Comparison of ENCODE assay signal across 1 fruit fly cellular context in the genomic region with DNA sequence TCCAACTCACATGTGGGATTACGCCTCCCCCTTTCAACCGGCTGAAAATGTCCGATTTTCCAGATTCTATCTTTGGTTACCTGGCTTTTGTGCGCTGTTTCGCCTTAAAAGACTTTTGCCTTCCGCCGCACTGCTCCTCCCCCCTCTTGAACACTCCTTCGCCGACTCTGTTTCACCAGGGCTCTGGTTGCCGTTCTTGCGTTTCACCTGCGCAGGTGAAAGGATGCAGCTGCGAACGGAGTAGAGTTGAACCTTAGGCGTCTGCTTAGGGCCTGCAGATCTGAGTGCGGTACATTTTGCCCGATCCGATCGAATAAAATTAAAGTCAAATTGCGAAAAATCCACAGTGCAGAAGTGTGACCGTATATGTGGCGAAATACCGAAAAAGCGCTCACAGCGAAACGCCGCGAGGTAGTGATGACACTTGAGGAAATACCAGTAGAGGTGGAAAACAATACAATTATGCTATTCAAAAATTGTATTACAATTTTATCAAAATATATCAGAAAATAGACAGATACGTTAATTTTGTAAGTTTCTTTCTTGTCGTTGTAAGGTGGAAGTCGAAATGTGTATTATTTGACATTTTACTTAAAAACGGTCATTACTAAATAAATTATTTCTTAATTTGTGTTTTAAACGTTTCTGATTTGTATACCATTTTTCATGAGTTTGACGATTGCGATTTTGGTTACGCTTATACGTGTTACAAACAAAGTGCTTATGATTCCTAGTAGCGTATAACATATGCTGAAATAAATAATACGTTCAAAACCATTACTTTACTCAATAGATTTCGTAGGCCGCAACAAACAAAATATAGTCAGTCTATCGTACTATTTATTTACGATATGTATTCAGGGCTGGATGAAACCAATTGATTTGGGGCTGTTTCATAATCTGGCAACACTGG.
TF ChIP-seq lines count a peak whose summit lies in the region.

Gene CG6664, minus strand, starts transcription at position 518 of the 913 bp plus-strand sequence.
Gene CG7728, plus strand, starts transcription at position 874 of the 913 bp plus-strand sequence.

TF ChIP-seq in whole organism, embryonic, 481 proteins besides CTCF, POLR2A, EP300 and RAD21 (continued from another document and continues in another):
- no peak for TF ChIP-seq Vsx1 (GFP tag; optimal IDR thresholded peaks at IDR 0.05; lab: Kevin White, UChicago)
- TF ChIP-seq aop (GFP tag; IDR thresholded peaks at IDR 0.05; lab: Robert Waterston, UW): no peak
- no peak for TF ChIP-seq ftz-f1 (GFP tag; optimal IDR thresholded peaks at IDR 0.05; lab: Kevin White, UChicago)
- no peak for TF ChIP-seq abd-A (tag; optimal IDR thresholded peaks at IDR 0.05; lab: Kevin White, UChicago)
- no peak for TF ChIP-seq CG14965 (GFP tag; optimal IDR thresholded peaks at IDR 0.05; lab: Kevin White, UChicago; ENCODE audit: borderline replicate concordance)
- TF ChIP-seq Med (GFP tag; lab: Kevin White, UChicago): peak; percentile 79
- TF ChIP-seq CG9609 (GFP tag; optimal IDR thresholded peaks at IDR 0.05; lab: Kevin White, UChicago): peak; percentile 37
- peak; percentile 14 for TF ChIP-seq CG10979 (tag; optimal IDR thresholded peaks at IDR 0.05; lab: Kevin White, UChicago)
- TF ChIP-seq CG31441 (GFP tag; IDR thresholded peaks at IDR 0.05; lab: Robert Waterston, UW): peak; percentile 52; the same call in 1 of the 2 replicates
- no peak for TF ChIP-seq ase (GFP tag; IDR thresholded peaks at IDR 0.05; lab: Robert Waterston, UW)
- TF ChIP-seq CG12104 (GFP tag; optimal IDR thresholded peaks at IDR 0.05; lab: Kevin White, UChicago): peak; percentile 52
- TF ChIP-seq Six4 (GFP tag; optimal IDR thresholded peaks at IDR 0.05; lab: Kevin White, UChicago): peak; percentile 19
- peak; percentile 60 for TF ChIP-seq Ptx1 (GFP tag; IDR thresholded peaks at IDR 0.05; lab: Robert Waterston, UW)
- no peak for TF ChIP-seq CG11093 (GFP tag; IDR thresholded peaks at IDR 0.05; lab: Robert Waterston, UW)
- TF ChIP-seq sisA (GFP tag; IDR thresholded peaks at IDR 0.05; lab: Robert Waterston, UW): peak; percentile 60
- no peak for TF ChIP-seq CG8478 (optimal IDR thresholded peaks at IDR 0.05; lab: Kevin White, UChicago)
- TF ChIP-seq CG3281 (GFP tag; optimal IDR thresholded peaks at IDR 0.05; lab: Kevin White, UChicago): no peak
- no peak for TF ChIP-seq Nf-YA (GFP tag; IDR thresholded peaks at IDR 0.05; lab: Robert Waterston, UW)
- TF ChIP-seq CG1792 (GFP tag; optimal IDR thresholded peaks at IDR 0.05; lab: Kevin White, UChicago): no peak
- TF ChIP-seq CG30020 (tag; optimal IDR thresholded peaks at IDR 0.05; lab: Kevin White, UChicago): peak; percentile 45
- TF ChIP-seq CG17568 (GFP tag; optimal IDR thresholded peaks at IDR 0.05; lab: Kevin White, UChicago): no peak
- TF ChIP-seq Camta (GFP tag; optimal IDR thresholded peaks at IDR 0.05; lab: Kevin White, UChicago): peak; percentile 13
- peak; percentile 54 for TF ChIP-seq Sry-β (GFP tag; optimal IDR thresholded peaks at IDR 0.05; lab: Kevin White, UChicago)
- TF ChIP-seq danr (GFP tag; IDR thresholded peaks at IDR 0.05; lab: Robert Waterston, UW): no peak
- TF ChIP-seq CG15073 (GFP tag; optimal IDR thresholded peaks at IDR 0.05; lab: Kevin White, UChicago): no peak
- TF ChIP-seq fd64A (GFP tag; optimal IDR thresholded peaks at IDR 0.05; lab: Kevin White, UChicago): no peak
- no peak for TF ChIP-seq CG4854 (GFP tag; optimal IDR thresholded peaks at IDR 0.05; lab: Kevin White, UChicago)
- peak; percentile 16 for TF ChIP-seq CG10654 (GFP tag; optimal IDR thresholded peaks at IDR 0.05; lab: Kevin White, UChicago)
- peak; percentile 51 for TF ChIP-seq CG2712 (tag; optimal IDR thresholded peaks at IDR 0.05; lab: Kevin White, UChicago)
- TF ChIP-seq slou (GFP tag; optimal IDR thresholded peaks at IDR 0.05; lab: Kevin White, UChicago): no peak
- TF ChIP-seq pho (GFP tag; optimal IDR thresholded peaks at IDR 0.05; lab: Kevin White, UChicago): peak; percentile 53
- TF ChIP-seq pnt (GFP tag; optimal IDR thresholded peaks at IDR 0.05; lab: Kevin White, UChicago): peak; percentile 25
- TF ChIP-seq chn (GFP tag; optimal IDR thresholded peaks at IDR 0.05; lab: Kevin White, UChicago): peak; percentile 7
- peak; percentile 38 for TF ChIP-seq NfI (GFP tag; optimal IDR thresholded peaks at IDR 0.05; lab: Kevin White, UChicago)
- peak; percentile 18 for TF ChIP-seq slp2 (GFP tag; optimal IDR thresholded peaks at IDR 0.05; lab: Kevin White, UChicago)
- peak; percentile 35 for TF ChIP-seq CG12155 (GFP tag; optimal IDR thresholded peaks at IDR 0.05; lab: Kevin White, UChicago)
- no peak for TF ChIP-seq CG5245 (GFP tag; optimal IDR thresholded peaks at IDR 0.05; lab: Kevin White, UChicago)
- no peak for TF ChIP-seq Kr (GFP tag; optimal IDR thresholded peaks at IDR 0.05; lab: Kevin White, UChicago)
- no peak for TF ChIP-seq CG3838 (GFP tag; optimal IDR thresholded peaks at IDR 0.05; lab: Kevin White, UChicago)
- TF ChIP-seq CG31388 (GFP tag; optimal IDR thresholded peaks at IDR 0.05; lab: Kevin White, UChicago): no peak
- TF ChIP-seq stwl (tag; optimal IDR thresholded peaks at IDR 0.05; lab: Kevin White, UChicago): peak; percentile 24
- TF ChIP-seq Hmx (GFP tag; optimal IDR thresholded peaks at IDR 0.05; lab: Kevin White, UChicago): no peak
- TF ChIP-seq sd (tag; optimal IDR thresholded peaks at IDR 0.05; lab: Kevin White, UChicago): no peak
- TF ChIP-seq MBD-R2 (GFP tag; IDR thresholded peaks at IDR 0.05; lab: Robert Waterston, UW): peak; percentile 79
- TF ChIP-seq dpn (GFP tag; optimal IDR thresholded peaks at IDR 0.05; lab: Kevin White, UChicago): peak; percentile 46 to 50
- peak; percentile 38 for TF ChIP-seq mirr (GFP tag; optimal IDR thresholded peaks at IDR 0.05; lab: Kevin White, UChicago)
- no peak for TF ChIP-seq ERR (GFP tag; optimal IDR thresholded peaks at IDR 0.05; lab: Kevin White, UChicago)
- peak; percentile 58 for TF ChIP-seq rib (GFP tag; IDR thresholded peaks at IDR 0.05; lab: Robert Waterston, UW)
- peak; percentile 81 for TF ChIP-seq dm (GFP tag; optimal IDR thresholded peaks at IDR 0.05; lab: Kevin White, UChicago)
- TF ChIP-seq Taf1 (GFP tag; IDR thresholded peaks at IDR 0.05; lab: Robert Waterston, UW): no peak; the same call in 1 of the 2 replicates
- TF ChIP-seq fru (optimal IDR thresholded peaks at IDR 0.05; lab: Kevin White, UChicago): no peak
- TF ChIP-seq CG1529 (GFP tag; optimal IDR thresholded peaks at IDR 0.05; lab: Kevin White, UChicago): peak; percentile 47
- peak; percentile 83 for TF ChIP-seq gfzf (GFP tag; optimal IDR thresholded peaks at IDR 0.05; lab: Kevin White, UChicago)
- no peak for TF ChIP-seq Bdp1 (GFP tag; optimal IDR thresholded peaks at IDR 0.05; lab: Kevin White, UChicago)
- no peak for TF ChIP-seq Hr39 (optimal IDR thresholded peaks at IDR 0.05; lab: Kevin White, UChicago)
- TF ChIP-seq CG10209 (GFP tag; optimal IDR thresholded peaks at IDR 0.05; lab: Kevin White, UChicago): no peak
- no peak for TF ChIP-seq NC2α (GFP tag; optimal IDR thresholded peaks at IDR 0.05; lab: Kevin White, UChicago)
- TF ChIP-seq D19A (tag; optimal IDR thresholded peaks at IDR 0.05; lab: Kevin White, UChicago): no peak
- TF ChIP-seq CG15514 (GFP tag; optimal IDR thresholded peaks at IDR 0.05; lab: Kevin White, UChicago): peak; percentile 25
- peak; percentile 44 for TF ChIP-seq Elba2 (GFP tag; optimal IDR thresholded peaks at IDR 0.05; lab: Kevin White, UChicago)
- TF ChIP-seq ato (GFP tag; IDR thresholded peaks at IDR 0.05; lab: Robert Waterston, UW; ENCODE audit: partially characterized antibody): no peak
- TF ChIP-seq CG18262 (tag; optimal IDR thresholded peaks at IDR 0.05; lab: Kevin White, UChicago): no peak
- TF ChIP-seq CG2678 (tag; optimal IDR thresholded peaks at IDR 0.05; lab: Kevin White, UChicago): no peak
- TF ChIP-seq jing (GFP tag; optimal IDR thresholded peaks at IDR 0.05; lab: Kevin White, UChicago): no peak
- TF ChIP-seq CG17912 (GFP tag; optimal IDR thresholded peaks at IDR 0.05; lab: Kevin White, UChicago): peak; percentile 71
- TF ChIP-seq CG4820 (GFP tag; optimal IDR thresholded peaks at IDR 0.05; lab: Kevin White, UChicago): peak; percentile 55
- no peak for TF ChIP-seq NC2β (GFP tag; optimal IDR thresholded peaks at IDR 0.05; lab: Kevin White, UChicago)
- TF ChIP-seq CrebB (tag; optimal IDR thresholded peaks at IDR 0.05; lab: Kevin White, UChicago): no peak
- peak; percentile 47 for TF ChIP-seq CG32532 (GFP tag; IDR thresholded peaks at IDR 0.05; lab: Robert Waterston, UW)
- TF ChIP-seq trem (tag; optimal IDR thresholded peaks at IDR 0.05; lab: Kevin White, UChicago): peak; percentile 15
- no peak for TF ChIP-seq NK7.1 (GFP tag; optimal IDR thresholded peaks at IDR 0.05; lab: Kevin White, UChicago)
- peak; percentile 91 for TF ChIP-seq CG7928 (GFP tag; optimal IDR thresholded peaks at IDR 0.05; lab: Kevin White, UChicago)
- no peak for TF ChIP-seq CG5953 (GFP tag; IDR thresholded peaks at IDR 0.05; lab: Robert Waterston, UW)
- peak; percentile 46 for TF ChIP-seq Max (GFP tag; optimal IDR thresholded peaks at IDR 0.05; lab: Kevin White, UChicago)
- no peak for TF ChIP-seq CG7839 (tag; optimal IDR thresholded peaks at IDR 0.05; lab: Kevin White, UChicago)
- no peak for TF ChIP-seq CG8089 (GFP tag; optimal IDR thresholded peaks at IDR 0.05; lab: Kevin White, UChicago)
- TF ChIP-seq sug (tag; optimal IDR thresholded peaks at IDR 0.05; lab: Kevin White, UChicago): peak; percentile 60
- TF ChIP-seq CG4730 (GFP tag; IDR thresholded peaks at IDR 0.05; lab: Robert Waterston, UW): no peak
- TF ChIP-seq pum (GFP tag; optimal IDR thresholded peaks at IDR 0.05; lab: Kevin White, UChicago): peak; percentile 35
- peak; percentile 31; the same call in 1 of the 2 replicates for TF ChIP-seq HLH3B (GFP tag; IDR thresholded peaks at IDR 0.05; lab: Robert Waterston, UW)
- no peak; the same call in 1 of the 2 replicates for TF ChIP-seq CG2129 (GFP tag; IDR thresholded peaks at IDR 0.05; lab: Robert Waterston, UW; ENCODE audit: partially characterized antibody)
- TF ChIP-seq vnd (GFP tag; IDR thresholded peaks at IDR 0.05; lab: Robert Waterston, UW; ENCODE audit: partially characterized antibody): 0 out of 3 replicates have a peak, but pooled peaks have one; percentile 32
- TF ChIP-seq Deaf1 (tag; optimal IDR thresholded peaks at IDR 0.05; lab: Kevin White, UChicago): no peak
- peak in 1 of 2 experiments; percentile 9 for TF ChIP-seq crp (GFP tag; optimal IDR thresholded peaks at IDR 0.05; lab: Kevin White, UChicago)
- no peak for TF ChIP-seq HmgZ (tag; optimal IDR thresholded peaks at IDR 0.05; lab: Kevin White, UChicago)
- TF ChIP-seq tna (GFP tag; IDR thresholded peaks at IDR 0.05; lab: Robert Waterston, UW; ENCODE audit: partially characterized antibody): peak; percentile 31; the same call in 1 of the 2 replicates
- TF ChIP-seq CG4328 (GFP tag; optimal IDR thresholded peaks at IDR 0.05; lab: Kevin White, UChicago): peak; percentile 56
- no peak for TF ChIP-seq CHES-1-like (GFP tag; optimal IDR thresholded peaks at IDR 0.05; lab: Kevin White, UChicago)
- TF ChIP-seq CG11696 (GFP tag; IDR thresholded peaks at IDR 0.05; lab: Robert Waterston, UW): no peak
- no peak for TF ChIP-seq salm (tag; optimal IDR thresholded peaks at IDR 0.05; lab: Kevin White, UChicago)
- TF ChIP-seq CG15269 (tag; optimal IDR thresholded peaks at IDR 0.05; lab: Kevin White, UChicago): no peak
- peak; percentile 78 for TF ChIP-seq CG17361 (GFP tag; IDR thresholded peaks at IDR 0.05; lab: Robert Waterston, UW)
- no peak for TF ChIP-seq dan (GFP tag; IDR thresholded peaks at IDR 0.05; lab: Robert Waterston, UW)
- TF ChIP-seq tx (GFP tag; optimal IDR thresholded peaks at IDR 0.05; lab: Kevin White, UChicago): peak; percentile 36
- TF ChIP-seq CG11456 (GFP tag; IDR thresholded peaks at IDR 0.05; lab: Robert Waterston, UW): peak; percentile 74; the same call in 2 of the 3 replicates
- peak; percentile 37 for TF ChIP-seq CG13624 (GFP tag; optimal IDR thresholded peaks at IDR 0.05; lab: Kevin White, UChicago)
- no peak; the same call in 1 of the 2 replicates for TF ChIP-seq Atf6 (GFP tag; IDR thresholded peaks at IDR 0.05; lab: Robert Waterston, UW)
- TF ChIP-seq YL-1 (GFP tag; optimal IDR thresholded peaks at IDR 0.05; lab: Kevin White, UChicago): peak; percentile 32
- TF ChIP-seq shn (GFP tag; optimal IDR thresholded peaks at IDR 0.05; lab: Kevin White, UChicago): peak; percentile 34
- no peak for TF ChIP-seq Mad (GFP tag; optimal IDR thresholded peaks at IDR 0.05; lab: Kevin White, UChicago)
- no peak for TF ChIP-seq CG15479 (GFP tag; optimal IDR thresholded peaks at IDR 0.05; lab: Kevin White, UChicago)
- no peak for TF ChIP-seq CG6813 (GFP tag; optimal IDR thresholded peaks at IDR 0.05; lab: Kevin White, UChicago)
- no peak for TF ChIP-seq toy (GFP tag; IDR thresholded peaks at IDR 0.05; lab: Robert Waterston, UW)
- no peak for TF ChIP-seq cato (GFP tag; optimal IDR thresholded peaks at IDR 0.05; lab: Kevin White, UChicago; ENCODE audit: borderline replicate concordance)
- TF ChIP-seq hkb (optimal IDR thresholded peaks at IDR 0.05; lab: Kevin White, UChicago): no peak
- no peak for TF ChIP-seq hkb (GFP tag; IDR thresholded peaks at IDR 0.05; lab: Robert Waterston, UW)
- TF ChIP-seq CG12659 (GFP tag; optimal IDR thresholded peaks at IDR 0.05; lab: Kevin White, UChicago): peak; percentile 63
- peak; percentile 44 for TF ChIP-seq tin (GFP tag; optimal IDR thresholded peaks at IDR 0.05; lab: Kevin White, UChicago)
- TF ChIP-seq tup (GFP tag; optimal IDR thresholded peaks at IDR 0.05; lab: Kevin White, UChicago): no peak
- peak; percentile 13 for TF ChIP-seq CG18599 (GFP tag; optimal IDR thresholded peaks at IDR 0.05; lab: Kevin White, UChicago)
- no peak for TF ChIP-seq Eip74EF (GFP tag; optimal IDR thresholded peaks at IDR 0.05; lab: Kevin White, UChicago)
- TF ChIP-seq CG6765 (GFP tag; optimal IDR thresholded peaks at IDR 0.05; lab: Kevin White, UChicago): no peak
- TF ChIP-seq gem (tag; optimal IDR thresholded peaks at IDR 0.05; lab: Kevin White, UChicago): no peak
- no peak for TF ChIP-seq croc (GFP tag; conservative IDR thresholded peaks at IDR 0.05; lab: Robert Waterston, UW)
- peak; percentile 84 for TF ChIP-seq sens (GFP tag; lab: Kevin White, UChicago)
- peak; percentile 66 for TF ChIP-seq mam (GFP tag; optimal IDR thresholded peaks at IDR 0.05; lab: Kevin White, UChicago)
- TF ChIP-seq nmo (GFP tag; optimal IDR thresholded peaks at IDR 0.05; lab: Kevin White, UChicago): peak; percentile 65
- TF ChIP-seq CG8388 (GFP tag; optimal IDR thresholded peaks at IDR 0.05; lab: Kevin White, UChicago): no peak
- peak; percentile 43 for TF ChIP-seq nerfin-1 (tag; optimal IDR thresholded peaks at IDR 0.05; lab: Kevin White, UChicago)
- TF ChIP-seq Lpt (GFP tag; optimal IDR thresholded peaks at IDR 0.05; lab: Kevin White, UChicago): no peak
- TF ChIP-seq CG11695 (GFP tag; IDR thresholded peaks at IDR 0.05; lab: Robert Waterston, UW): no peak
- TF ChIP-seq CG13287 (GFP tag; IDR thresholded peaks at IDR 0.05; lab: Robert Waterston, UW; ENCODE audit: partially characterized antibody): peak; percentile 42
